Worm (Caenorhabditis elegans): ENCODE data around the gene F10G2.10.
"Not testable (repeated sequence)": the region's sequence is repeated elsewhere in the genome, so short reads cannot be mapped to it uniquely, and the experiment has no call there.

F10G2.10 gene

ce11 chrV:7304506-7304905 is 17.5 kb upstream of the F10G2.10 start, which contains the start of gene F07G11.2:
Gene F07G11.2, plus strand, starts transcription at chrV:7304806.
- TF ChIP-seq tab-1 (GFP tag; IDR thresholded peaks at IDR 0.05); ztf-23 (GFP tag; IDR thresholded peaks at IDR 0.05); cog-1 (tag; optimal IDR thresholded peaks at IDR 0.05): not testable (repeated sequence)

- no peak for TF ChIP-seq T22C8.4 (GFP tag; IDR thresholded peaks at IDR 0.05)
- no peak for TF ChIP-seq med-1 (GFP tag; optimal IDR thresholded peaks at IDR 0.05; ENCODE audit: insufficient read depth)
- no peak for TF ChIP-seq ztf-29 (GFP tag; IDR thresholded peaks at IDR 0.05)
- no peak for TF ChIP-seq ztf-23 (GFP tag; IDR thresholded peaks at IDR 0.05)
- TF ChIP-seq cog-1 (tag; optimal IDR thresholded peaks at IDR 0.05), result no peak
- no peak for TF ChIP-seq tab-1 (GFP tag; IDR thresholded peaks at IDR 0.05)
- no peak for TF ChIP-seq ref-1 (GFP tag; conservative IDR thresholded peaks at IDR 0.05)
- TF ChIP-seq klf-2 (GFP tag; conservative IDR thresholded peaks at IDR 0.05), result no peak
- no peak for TF ChIP-seq flt-1 (GFP tag; IDR thresholded peaks at IDR 0.05)
These were observed 14.9 kb upstream of the F10G2.10 start, which contains the start of gene F07G11.1 for ce11 chrV:7307089-7307488. Gene F07G11.1, plus strand, starts transcription at chrV:7307389.

ce11 chrV:7313233-7313632 is 8.8 kb upstream of the F10G2.10 start, which contains the start of gene srx-6:
Gene srx-6, minus strand, starts transcription at chrV:7313333.
- no peak for TF ChIP-seq ztf-23 (GFP tag; IDR thresholded peaks at IDR 0.05)
- TF ChIP-seq med-1 (GFP tag; optimal IDR thresholded peaks at IDR 0.05; ENCODE audit: insufficient read depth), result no peak
- no peak for TF ChIP-seq flt-1 (GFP tag; IDR thresholded peaks at IDR 0.05)
- no peak for TF ChIP-seq cog-1 (tag; optimal IDR thresholded peaks at IDR 0.05)
- no peak for TF ChIP-seq T22C8.4 (GFP tag; IDR thresholded peaks at IDR 0.05)
- no peak for TF ChIP-seq tab-1 (GFP tag; IDR thresholded peaks at IDR 0.05)
- TF ChIP-seq ztf-29 (GFP tag; IDR thresholded peaks at IDR 0.05), result no peak
- no peak for TF ChIP-seq klf-2 (GFP tag; conservative IDR thresholded peaks at IDR 0.05)
- TF ChIP-seq ref-1 (GFP tag; conservative IDR thresholded peaks at IDR 0.05), result no peak

ce11 chrV:7320909-7321308 is 1.1 kb upstream of the F10G2.10 start, which contains the start of gene lmd-4:
Gene lmd-4, minus strand, starts transcription at chrV:7321009.
- no peak for TF ChIP-seq tab-1 (GFP tag; IDR thresholded peaks at IDR 0.05)
- TF ChIP-seq ztf-29 (GFP tag; IDR thresholded peaks at IDR 0.05), result no peak
- no peak for TF ChIP-seq flt-1 (GFP tag; IDR thresholded peaks at IDR 0.05)
- no peak for TF ChIP-seq med-1 (GFP tag; optimal IDR thresholded peaks at IDR 0.05; ENCODE audit: insufficient read depth)
- no peak for TF ChIP-seq T22C8.4 (GFP tag; IDR thresholded peaks at IDR 0.05)
- TF ChIP-seq ztf-23 (GFP tag; IDR thresholded peaks at IDR 0.05), result no peak
- TF ChIP-seq cog-1 (tag; optimal IDR thresholded peaks at IDR 0.05), result no peak
- TF ChIP-seq ref-1 (GFP tag; conservative IDR thresholded peaks at IDR 0.05), result no peak
- TF ChIP-seq klf-2 (GFP tag; conservative IDR thresholded peaks at IDR 0.05), result no peak

ce11 chrV:7325285-7325684 is 3.3 kb downstream of the F10G2.10 start, which contains the start of gene srx-92:
Gene srx-92, minus strand, starts transcription at chrV:7325385.
- TF ChIP-seq ztf-29 (GFP tag; IDR thresholded peaks at IDR 0.05), result no peak
- TF ChIP-seq tab-1 (GFP tag; IDR thresholded peaks at IDR 0.05), result no peak
- no peak for TF ChIP-seq T22C8.4 (GFP tag; IDR thresholded peaks at IDR 0.05)
- no peak for TF ChIP-seq med-1 (GFP tag; optimal IDR thresholded peaks at IDR 0.05; ENCODE audit: insufficient read depth)
- TF ChIP-seq ref-1 (GFP tag; conservative IDR thresholded peaks at IDR 0.05), result no peak
- TF ChIP-seq flt-1 (GFP tag; IDR thresholded peaks at IDR 0.05), result no peak
- TF ChIP-seq ztf-23 (GFP tag; IDR thresholded peaks at IDR 0.05), result no peak

- TF ChIP-seq ztf-29 (GFP tag; IDR thresholded peaks at IDR 0.05) (no peak), T22C8.4 (GFP tag; IDR thresholded peaks at IDR 0.05) (no peak), ref-1 (GFP tag; conservative IDR thresholded peaks at IDR 0.05) (no peak), ztf-23 (GFP tag; IDR thresholded peaks at IDR 0.05) (no peak), klf-2 (GFP tag; conservative IDR thresholded peaks at IDR 0.05) (no peak), med-1 (GFP tag; optimal IDR thresholded peaks at IDR 0.05; ENCODE audit: insufficient read depth) (no peak), cog-1 (tag; optimal IDR thresholded peaks at IDR 0.05) (no peak), flt-1 (GFP tag; IDR thresholded peaks at IDR 0.05) (no peak), tab-1 (GFP tag; IDR thresholded peaks at IDR 0.05) (no peak)
These were observed 4.9 kb downstream of the F10G2.10 start, which contains the start of gene F10G2.4 for ce11 chrV:7326928-7327327. Gene F10G2.4, plus strand, starts transcription at chrV:7327228.

- TF ChIP-seq klf-2 (GFP tag; conservative IDR thresholded peaks at IDR 0.05), result no peak
- no peak for TF ChIP-seq cog-1 (tag; optimal IDR thresholded peaks at IDR 0.05)
- no peak for TF ChIP-seq T22C8.4 (GFP tag; IDR thresholded peaks at IDR 0.05)
- no peak for TF ChIP-seq flt-1 (GFP tag; IDR thresholded peaks at IDR 0.05)
- no peak for TF ChIP-seq med-1 (GFP tag; optimal IDR thresholded peaks at IDR 0.05; ENCODE audit: insufficient read depth)
- TF ChIP-seq ref-1 (GFP tag; conservative IDR thresholded peaks at IDR 0.05), result no peak
- TF ChIP-seq tab-1 (GFP tag; IDR thresholded peaks at IDR 0.05), result no peak
- TF ChIP-seq ztf-23 (GFP tag; IDR thresholded peaks at IDR 0.05), result no peak
- TF ChIP-seq ztf-29 (GFP tag; IDR thresholded peaks at IDR 0.05), result no peak
These were observed 6.1 kb downstream of the F10G2.10 start, which contains the start of gene clec-7 for ce11 chrV:7328092-7328491. Gene clec-7, plus strand, starts transcription at chrV:7328392.

- TF ChIP-seq flt-1 (GFP tag; IDR thresholded peaks at IDR 0.05), result no peak
- no peak for TF ChIP-seq tab-1 (GFP tag; IDR thresholded peaks at IDR 0.05)
- no peak for TF ChIP-seq ref-1 (GFP tag; conservative IDR thresholded peaks at IDR 0.05)
- no peak for TF ChIP-seq T22C8.4 (GFP tag; IDR thresholded peaks at IDR 0.05)
- no peak for TF ChIP-seq ztf-29 (GFP tag; IDR thresholded peaks at IDR 0.05)
These were observed 8.9 kb downstream of the F10G2.10 start, which contains the start of gene F10G2.2 for ce11 chrV:7330868-7331267. Gene F10G2.2, plus strand, starts transcription at chrV:7331168.

- TF ChIP-seq ref-1 (GFP tag; conservative IDR thresholded peaks at IDR 0.05) (no peak), flt-1 (GFP tag; IDR thresholded peaks at IDR 0.05) (no peak), cog-1 (tag; optimal IDR thresholded peaks at IDR 0.05) (no peak), ztf-23 (GFP tag; IDR thresholded peaks at IDR 0.05) (no peak), T22C8.4 (GFP tag; IDR thresholded peaks at IDR 0.05) (no peak), klf-2 (GFP tag; conservative IDR thresholded peaks at IDR 0.05) (no peak), tab-1 (GFP tag; IDR thresholded peaks at IDR 0.05) (no peak), med-1 (GFP tag; optimal IDR thresholded peaks at IDR 0.05; ENCODE audit: insufficient read depth) (no peak)
These were observed 10.2 kb downstream of the F10G2.10 start, which contains the start of gene F10G2.1 for ce11 chrV:7332253-7332652. Gene F10G2.1, plus strand, starts transcription at chrV:7332553.

ce11 chrV:7337218-7337617 is 15.2 kb downstream of the F10G2.10 start, which contains the start of gene F10G2.7:
Gene F10G2.7, minus strand, starts transcription at chrV:7337318.
- not testable (repeated sequence) for TF ChIP-seq ztf-29, flt-1, tab-1 (GFP tag; IDR thresholded peaks at IDR 0.05)

Data from whole organism, midembryonic.